Fruit fly (Drosophila melanogaster): ENCODE data around the gene TrpRS.

The TrpRS gene

dm6 chr3R:9266765-9267164, at the start of gene TrpRS, which contains the start of gene Vps16A:
TrpRS (minus strand) TSS chr3R:9266904.
Vps16A (plus strand) TSS chr3R:9267019.
- no peak for TF ChIP-seq noc (tag; optimal IDR thresholded peaks at IDR 0.05)

dm6 chr3R:9297163-9297562, 30.5 kb upstream of the TrpRS start:
- no peak for TF ChIP-seq noc (tag; optimal IDR thresholded peaks at IDR 0.05)

- TF ChIP-seq noc (tag; optimal IDR thresholded peaks at IDR 0.05) = no peak
Observed at dm6 chr3R:9287710-9288109, 21.0 kb upstream of the TrpRS start.

dm6 chr3R:9264042-9264441, 2.7 kb downstream of the TrpRS start, which contains the start of gene sage:
sage (minus strand) TSS chr3R:9264142.
- no peak for TF ChIP-seq noc (tag; optimal IDR thresholded peaks at IDR 0.05)

- no peak for TF ChIP-seq noc (tag; optimal IDR thresholded peaks at IDR 0.05)
Observed at dm6 chr3R:9260421-9260973, 6.2 kb downstream of the TrpRS start, which contains the start of gene ATP6AP2. ATP6AP2 (plus strand) TSS chr3R:9260638.

dm6 chr3R:9258252-9259225, 8.2 kb downstream of the TrpRS start, which contains the start of the genes Ibf2 and Ibf1:
Ibf2 (minus strand) TSS chr3R:9258501.
Ibf1 (plus strand) TSS chr3R:9258964.
- TF ChIP-seq noc (tag; optimal IDR thresholded peaks at IDR 0.05) = no peak

- TF ChIP-seq noc (tag; optimal IDR thresholded peaks at IDR 0.05) = no peak
Observed at dm6 chr3R:9257616-9258015, 9.1 kb downstream of the TrpRS start, which contains the start of gene CG16736. CG16736 (minus strand) TSS chr3R:9257716.

dm6 chr3R:9254798-9255197, 11.9 kb downstream of the TrpRS start, which contains the start of gene CG16734:
CG16734 (plus strand) TSS chr3R:9255052.
- TF ChIP-seq noc (tag; optimal IDR thresholded peaks at IDR 0.05) = no peak

dm6 chr3R:9251543-9251942, 15.2 kb downstream of the TrpRS start, which contains the start of gene St2:
St2 (plus strand) TSS chr3R:9251843.
- TF ChIP-seq noc (tag; optimal IDR thresholded peaks at IDR 0.05) = no peak

- TF ChIP-seq noc (tag; optimal IDR thresholded peaks at IDR 0.05) = no peak
Observed at dm6 chr3R:9250868-9251267, 15.8 kb downstream of the TrpRS start.

dm6 chr3R:9249736-9250044, 17.0 kb downstream of the TrpRS start:
- TF ChIP-seq noc (tag; optimal IDR thresholded peaks at IDR 0.05) = no peak

- no peak for TF ChIP-seq noc (tag; optimal IDR thresholded peaks at IDR 0.05)
Observed at dm6 chr3R:9249025-9249735, 17.5 kb downstream of the TrpRS start.

dm6 chr3R:9246879-9247621, 19.7 kb downstream of the TrpRS start:
- TF ChIP-seq noc (tag; optimal IDR thresholded peaks at IDR 0.05) = peak; percentile 74

dm6 chr3R:9246366-9246765, 20.3 kb downstream of the TrpRS start, which contains the start of gene CG8420:
CG8420 (plus strand) TSS chr3R:9246649.
- TF ChIP-seq noc (tag; optimal IDR thresholded peaks at IDR 0.05) = no peak

dm6 chr3R:9245576-9246200, 21.0 kb downstream of the TrpRS start, which contains the start of gene Vps15:
Vps15 (minus strand) TSS chr3R:9245869.
- TF ChIP-seq noc (tag; optimal IDR thresholded peaks at IDR 0.05) = peak; percentile 78
